Worm (Caenorhabditis elegans) whole organism, young adult: ENCODE data around the gene egl-26.

Experiments
- B0336.3 ChIP-seq: fragments of 200-800 bp; sonication (Bioruptor generic); IDR thresholded peaks from 2 replicates; pipeline ENCODE4 v1.3.6; 2022; ENCODE audit warnings: missing genetic modification characterization, missing compliant biosample characterization
- K11D2.4 ChIP-seq: fragments of 200-800 bp; sonication (Bioruptor generic); IDR thresholded peaks from 2 replicates; pipeline ENCODE4 v1.3.6; 2022; ENCODE audit warnings: missing genetic modification reagents, missing genetic modification characterization, missing compliant biosample characterization
- attf-5 ChIP-seq: fragments of 200-800 bp; sonication (Bioruptor generic); optimal IDR thresholded peaks from 2 replicates; lab custom pipeline; 2018; ENCODE audit warnings: mild to moderate bottlenecking, missing genetic modification characterization, missing compliant biosample characterization
- ceh-100 ChIP-seq: fragments of 200-800 bp; sonication (Bioruptor generic); IDR thresholded peaks from 2 replicates; pipeline ENCODE4 v1.3.6; 2022; ENCODE audit warnings: missing genetic modification reagents, missing genetic modification characterization, missing compliant biosample characterization
- lin-40 ChIP-seq: sonication (generic microtip); optimal IDR thresholded peaks from 2 replicates; lab custom pipeline; 2016; ENCODE audit warnings: missing genetic modification characterization, mild to moderate bottlenecking, missing compliant biosample characterization, missing genotype, missing genetic modification reagents
- mel-28 ChIP-seq: sonication (generic microtip); optimal IDR thresholded peaks from 2 replicates; lab custom pipeline; 2016; ENCODE audit warnings: borderline replicate concordance, mild to moderate bottlenecking, missing genetic modification characterization, missing compliant biosample characterization
- nhr-27 ChIP-seq: fragments of 200-800 bp; sonication (Bioruptor generic); optimal IDR thresholded peaks from 2 replicates; lab custom pipeline; 2018; ENCODE audit warnings: mild to moderate bottlenecking, missing genetic modification characterization, moderate library complexity, missing compliant biosample characterization
- tlf-1 ChIP-seq: fragments of 200-800 bp; sonication (Bioruptor generic); optimal IDR thresholded peaks from 2 replicates; lab custom pipeline; 2018; ENCODE audit warnings: mild to moderate bottlenecking, missing genetic modification characterization, missing compliant biosample characterization
- zfh-2 ChIP-seq: fragments of 200-800 bp; sonication (Bioruptor generic); conservative IDR thresholded peaks from 2 replicates; pipeline ENCODE4 v1.3.6; 2022; ENCODE audit warnings: missing genetic modification reagents, missing genetic modification characterization, missing compliant biosample characterization

DNA sequence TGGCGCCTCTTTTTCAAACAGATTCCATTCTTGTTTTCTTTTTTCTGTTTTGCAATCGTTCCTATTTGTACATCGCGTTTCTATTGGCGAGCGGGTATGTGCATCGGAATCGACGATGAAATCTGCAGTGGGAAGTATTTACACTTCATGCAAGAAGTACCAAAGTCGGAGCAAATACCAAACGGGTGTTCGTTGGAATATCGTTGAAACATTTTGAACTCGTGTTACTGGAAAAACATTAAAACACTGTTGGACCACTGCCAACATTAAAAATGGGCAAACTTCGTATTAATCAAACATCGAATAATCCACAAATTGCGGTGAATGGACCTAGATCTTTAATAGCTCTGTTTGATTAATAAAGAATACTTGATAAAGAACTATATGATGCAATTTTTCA lies 9.7 kb downstream of the egl-26 start, which contains the start of gene C23H3.9:
- TF ChIP-seq ceh-100 (GFP tag; lab: Robert Waterston, UW): no peak
- TF ChIP-seq zfh-2: no peak
- no peak for TF ChIP-seq mel-28
- no peak for TF ChIP-seq tlf-1 (GFP tag; lab: Kevin White, UChicago)
- no peak for TF ChIP-seq B0336.3 (GFP tag; lab: Robert Waterston, UW)
- TF ChIP-seq attf-5: no peak
- no peak for TF ChIP-seq K11D2.4 (GFP tag; lab: Robert Waterston, UW)
- TF ChIP-seq lin-40 (tag; lab: Kevin White, UChicago): no peak
- TF ChIP-seq nhr-27 (tag; lab: Kevin White, UChicago): no peak
